Fruit fly (Drosophila melanogaster) whole organism, embryonic: ENCODE results near the gene wdn.

Experiments
- CG10147 ChIP-seq: fragments of 200-800 bp; sonication (Bioruptor generic); optimal IDR thresholded peaks from 2 replicates; lab custom pipeline; 2019; ENCODE audit warnings: missing biosample characterization, mild to moderate bottlenecking, missing genetic modification characterization, moderate library complexity
- CG10209 ChIP-seq: fragments of 200-800 bp; sonication (Bioruptor generic); optimal IDR thresholded peaks from 3 replicates; lab custom pipeline; 2017; ENCODE audit warnings: missing biosample characterization, mild to moderate bottlenecking, missing genetic modification characterization, missing genetic modification reagents
- CG12769 ChIP-seq: fragments of 200-800 bp; sonication (Bioruptor generic); optimal IDR thresholded peaks from 2 replicates; lab custom pipeline; 2019; ENCODE audit warnings: missing biosample characterization, mild to moderate bottlenecking, missing genetic modification characterization, moderate library complexity
- CG13424 ChIP-seq: fragments of 200-800 bp; sonication (Bioruptor generic); optimal IDR thresholded peaks from 2 replicates; lab custom pipeline; 2019; ENCODE audit warnings: missing biosample characterization, mild to moderate bottlenecking, missing genetic modification characterization, moderate library complexity
- CG18011 ChIP-seq: fragments of 200-800 bp; sonication (Bioruptor generic); optimal IDR thresholded peaks from 2 replicates; lab custom pipeline; 2017; ENCODE audit warnings: missing biosample characterization, missing genetic modification characterization, mild to moderate bottlenecking, moderate library complexity, missing genotype
- CG1832 ChIP-seq: fragments of 200-800 bp; sonication (Bioruptor generic); optimal IDR thresholded peaks from 2 replicates; lab custom pipeline; 2017; ENCODE audit warnings: missing biosample characterization, mild to moderate bottlenecking, missing genetic modification characterization, inconsistent platforms
- CG2199 ChIP-seq: fragments of 200-800 bp; sonication (Bioruptor generic); IDR thresholded peaks from 3 replicates; pipeline ENCODE4 v1.3.6; 2022; ENCODE audit warnings: missing biosample characterization, missing genetic modification characterization
- CG30431 ChIP-seq: fragments of 200-800 bp; sonication (Bioruptor generic); optimal IDR thresholded peaks from 2 replicates; lab custom pipeline; 2017; ENCODE audit warnings: missing biosample characterization, missing genetic modification characterization
- CG31388 ChIP-seq: fragments of 200-800 bp; sonication (Bioruptor generic); optimal IDR thresholded peaks from 2 replicates; lab custom pipeline; 2016; ENCODE audit warnings: missing biosample characterization, missing genetic modification characterization
- CG3163 ChIP-seq: fragments of 200-800 bp; sonication (Bioruptor generic); optimal IDR thresholded peaks from 3 replicates; lab custom pipeline; 2016; ENCODE audit warnings: missing biosample characterization, missing genetic modification characterization
- CG3995 ChIP-seq: fragments of 200-800 bp; sonication (Bioruptor generic); optimal IDR thresholded peaks from 3 replicates; lab custom pipeline; 2016; ENCODE audit warnings: missing biosample characterization, missing genetic modification characterization
- CG5180 ChIP-seq: fragments of 200-800 bp; sonication (Bioruptor generic); optimal IDR thresholded peaks from 3 replicates; lab custom pipeline; 2017; ENCODE audit warnings: missing biosample characterization, missing genetic modification characterization, mild to moderate bottlenecking, moderate library complexity, missing genetic modification reagents
- CG7963 ChIP-seq: fragments of 200-800 bp; sonication (Bioruptor generic); IDR thresholded peaks from 3 replicates; pipeline ENCODE4 v1.3.6; 2022; ENCODE audit warnings: missing biosample characterization, missing genetic modification characterization; ENCODE audit not compliant: partially characterized antibody
- CG8765 ChIP-seq: fragments of 200-800 bp; sonication (Bioruptor generic); IDR thresholded peaks from 2 replicates; pipeline ENCODE4 v1.3.6; 2022; ENCODE audit warnings: missing biosample characterization, missing genetic modification characterization
- CG9932 ChIP-seq: fragments of 200-800 bp; sonication (Bioruptor generic); IDR thresholded peaks from 2 replicates; pipeline ENCODE4 v1.3.6; 2022; ENCODE audit warnings: missing biosample characterization, missing genetic modification characterization
- D19A ChIP-seq: fragments of 200-800 bp; optimal IDR thresholded peaks from 3 replicates; lab custom pipeline; 2019; ENCODE audit warnings: missing biosample characterization, mild to moderate bottlenecking, missing genetic modification characterization, moderate library complexity
- Fer3 ChIP-seq: fragments of 200-800 bp; sonication (Bioruptor generic); optimal IDR thresholded peaks from 2 replicates; lab custom pipeline; 2018; ENCODE audit warnings: missing biosample characterization, mild to moderate bottlenecking, missing genetic modification characterization, moderate library complexity
- Gsc ChIP-seq: fragments of 200-800 bp; sonication (Bioruptor generic); IDR thresholded peaks from 2 replicates; pipeline ENCODE4 v1.3.6; 2022; ENCODE audit warnings: missing biosample characterization, missing genetic modification characterization
- Hey ChIP-seq: fragments of 200-800 bp; sonication (Bioruptor generic); optimal IDR thresholded peaks from 3 replicates; lab custom pipeline; 2018; ENCODE audit warnings: missing biosample characterization, mild to moderate bottlenecking, missing genetic modification characterization
- HmgZ ChIP-seq: fragments of 200-800 bp; sonication (Bioruptor generic); optimal IDR thresholded peaks from 2 replicates; lab custom pipeline; 2018; ENCODE audit warnings: missing biosample characterization, mild to moderate bottlenecking, missing genetic modification characterization
- Hmr ChIP-seq: fragments of 200-800 bp; sonication (Bioruptor generic); optimal IDR thresholded peaks from 3 replicates; lab custom pipeline; 2017; ENCODE audit warnings: mild to moderate bottlenecking, missing biosample characterization, missing genetic modification reagents, missing genetic modification characterization
- Hr3 ChIP-seq: fragments of 200-800 bp; sonication (Bioruptor generic); optimal IDR thresholded peaks from 3 replicates; lab custom pipeline; 2016; ENCODE audit warnings: missing biosample characterization, missing genetic modification characterization
- Hsf ChIP-seq: fragments of 200-800 bp; sonication (Bioruptor generic); optimal IDR thresholded peaks from 3 replicates; lab custom pipeline; 2016; ENCODE audit warnings: missing biosample characterization, missing genetic modification characterization
- Lim3 ChIP-seq: fragments of 200-800 bp; sonication (Bioruptor generic); IDR thresholded peaks from 2 replicates; pipeline ENCODE4 v1.3.6; 2022; ENCODE audit warnings: missing biosample characterization, missing genetic modification characterization
- NC2α ChIP-seq: fragments of 200-800 bp; sonication (Bioruptor generic); optimal IDR thresholded peaks from 2 replicates; lab custom pipeline; 2016; ENCODE audit warnings: missing biosample characterization, missing genetic modification characterization
- NK7.1 ChIP-seq: fragments of 200-800 bp; sonication (Bioruptor generic); optimal IDR thresholded peaks from 3 replicates; lab custom pipeline; 2016; ENCODE audit warnings: missing biosample characterization, missing genetic modification characterization
- PHDP ChIP-seq: fragments of 200-800 bp; sonication (Bioruptor generic); optimal IDR thresholded peaks from 3 replicates; lab custom pipeline; 2018; ENCODE audit warnings: missing biosample characterization, mild to moderate bottlenecking, missing genetic modification characterization, moderate library complexity
- Poxn ChIP-seq: fragments of 200-800 bp; sonication (Bioruptor generic); IDR thresholded peaks from 2 replicates; pipeline ENCODE4 v1.3.6; 2022; ENCODE audit warnings: missing biosample characterization, missing genetic modification characterization
- Sry-β ChIP-seq: fragments of 200-800 bp; sonication (Bioruptor generic); optimal IDR thresholded peaks from 2 replicates; lab custom pipeline; 2018; ENCODE audit warnings: missing biosample characterization, mild to moderate bottlenecking, missing genetic modification characterization, moderate library complexity
- ap ChIP-seq: fragments of 200-800 bp; sonication (Bioruptor generic); IDR thresholded peaks from 2 replicates; pipeline ENCODE4 v1.3.6; 2022; ENCODE audit warnings: missing biosample characterization, missing genetic modification characterization
- bigmax ChIP-seq: fragments of 200-800 bp; sonication (Bioruptor generic); optimal IDR thresholded peaks from 2 replicates; lab custom pipeline; 2018; ENCODE audit warnings: missing biosample characterization, mild to moderate bottlenecking, missing genetic modification characterization
- cg ChIP-seq: fragments of 200-800 bp; sonication (Bioruptor generic); optimal IDR thresholded peaks from 3 replicates; lab custom pipeline; 2019; ENCODE audit warnings: missing biosample characterization, mild to moderate bottlenecking, missing genetic modification characterization, moderate library complexity
- chinmo ChIP-seq: fragments of 200-800 bp; sonication (Bioruptor generic); IDR thresholded peaks from 4 replicates; pipeline ENCODE4 v1.3.6; 2022; ENCODE audit warnings: missing biosample characterization, missing genetic modification characterization; ENCODE audit not compliant: partially characterized antibody
- croc ChIP-seq: fragments of 200-800 bp; sonication (Bioruptor generic); conservative IDR thresholded peaks from 3 replicates; pipeline ENCODE4 v1.3.6; 2022; ENCODE audit warnings: missing biosample characterization, missing genetic modification characterization
- da ChIP-seq: fragments of 200-800 bp; sonication (Bioruptor generic); optimal IDR thresholded peaks from 2 replicates; lab custom pipeline; 2016; ENCODE audit warnings: missing biosample characterization, missing genetic modification characterization
- eve ChIP-seq, 2 experiments: fragments of >200 bp; optimal IDR thresholded peaks; 2 replicates each; lab custom pipeline; 2017; ENCODE audit warnings: missing biosample characterization in 2 of 2, missing genetic modification characterization in 2 of 2
- gcm ChIP-seq: fragments of 200-800 bp; sonication (Bioruptor generic); optimal IDR thresholded peaks from 2 replicates; lab custom pipeline; 2019; ENCODE audit warnings: missing biosample characterization, mild to moderate bottlenecking, missing genetic modification characterization, moderate library complexity
- grau ChIP-seq: fragments of 200-800 bp; optimal IDR thresholded peaks from 3 replicates; lab custom pipeline; 2019; ENCODE audit warnings: missing biosample characterization, mild to moderate bottlenecking, missing genetic modification characterization, moderate library complexity
- ken ChIP-seq: fragments of 200-800 bp; sonication (Bioruptor generic); IDR thresholded peaks from 3 replicates; pipeline ENCODE4 v1.3.6; 2022; ENCODE audit warnings: missing biosample characterization, missing genetic modification characterization
- lola ChIP-seq, 3 experiments: fragments of >200 bp in 2 of 3; fragments of 200-800 bp in 1 of 3; sonication (Bioruptor generic) in 1 of 3; optimal IDR thresholded peaks; 2 replicates each; lab custom pipeline; 2017 to 2019; ENCODE audit warnings: missing biosample characterization in 3 of 3, missing genetic modification characterization in 3 of 3, mild to moderate bottlenecking in 1 of 3, moderate library complexity in 1 of 3
- nom ChIP-seq: fragments of 200-800 bp; sonication (Bioruptor generic); optimal IDR thresholded peaks from 2 replicates; lab custom pipeline; 2017; ENCODE audit warnings: missing biosample characterization, missing genetic modification characterization, mild to moderate bottlenecking, moderate library complexity, missing genetic modification reagents
- pan ChIP-seq, 4 experiments: fragments of >200 bp in 3 of 4; fragments of 200-800 bp in 1 of 4; sonication (Bioruptor generic) in 1 of 4; optimal IDR thresholded peaks in 3 of 4; IDR thresholded peaks in 1 of 4; 2 replicates each; pipeline versions ENCODE4 v1.3.6 to Lab custom; 2017 to 2022; ENCODE audit warnings: missing biosample characterization in 2 of 4, missing genetic modification characterization in 2 of 4, mixed read lengths in 1 of 4
- pros ChIP-seq: fragments of 200-800 bp; sonication (Bioruptor generic); optimal IDR thresholded peaks from 3 replicates; lab custom pipeline; 2019; ENCODE audit warnings: missing biosample characterization, mild to moderate bottlenecking, missing genetic modification characterization, moderate library complexity
- tna ChIP-seq: fragments of 200-800 bp; sonication (Bioruptor generic); IDR thresholded peaks from 2 replicates; pipeline ENCODE4 v1.3.6; 2022; ENCODE audit warnings: missing biosample characterization, missing genetic modification characterization; ENCODE audit not compliant: partially characterized antibody
- tx ChIP-seq: fragments of 200-800 bp; sonication (Bioruptor generic); optimal IDR thresholded peaks from 2 replicates; lab custom pipeline; 2016; ENCODE audit warnings: missing biosample characterization, missing genetic modification characterization
- usp ChIP-seq: fragments of >200 bp; optimal IDR thresholded peaks from 2 replicates; lab custom pipeline; 2017; ENCODE audit warnings: missing biosample characterization, missing genetic modification characterization
- vvl ChIP-seq: fragments of 200-800 bp; sonication (Bioruptor generic); IDR thresholded peaks from 2 replicates; pipeline ENCODE4 v1.3.6; 2022; ENCODE audit warnings: missing biosample characterization, missing genetic modification characterization
- wor ChIP-seq: fragments of 200-800 bp; sonication (Bioruptor generic); IDR thresholded peaks from 2 replicates; pipeline ENCODE4 v1.3.6; 2022; ENCODE audit warnings: missing biosample characterization, missing genetic modification characterization
- zf30C ChIP-seq: fragments of 200-800 bp; sonication (Bioruptor generic); optimal IDR thresholded peaks from 3 replicates; lab custom pipeline; 2018; ENCODE audit warnings: missing biosample characterization, mild to moderate bottlenecking, missing genetic modification characterization

wdn gene

dm6 chr3R:28851966-28852377 is 40.8 kb upstream of the wdn start (continued):
- TF ChIP-seq lola (GFP tag; optimal IDR thresholded peaks at IDR 0.05; lab: Kevin White, UChicago) (peak in 1 of 3 experiments; percentile 48), pan (optimal IDR thresholded peaks at IDR 0.05; lab: Kevin White, UChicago) (no peak), pan (GFP tag; optimal IDR thresholded peaks at IDR 0.05 in 1 of 2, IDR thresholded peaks at IDR 0.05 in 1 of 2) (no peak), pros (GFP tag; lab: Kevin White, UChicago) (no peak), wor (GFP tag; lab: Robert Waterston, UW) (no peak), da (no peak), CG30431 (GFP tag; lab: Kevin White, UChicago) (no peak), Hey (tag; lab: Kevin White, UChicago) (no peak), nom (GFP tag; lab: Kevin White, UChicago) (no peak), CG13424 (tag; lab: Kevin White, UChicago) (no peak), NC2α (GFP tag; lab: Kevin White, UChicago) (no peak), Hsf (GFP tag; lab: Kevin White, UChicago) (peak; percentile 4), NK7.1 (GFP tag; lab: Kevin White, UChicago) (no peak), HmgZ (tag; lab: Kevin White, UChicago) (no peak), CG3163 (no peak), CG1832 (GFP tag; lab: Kevin White, UChicago) (no peak), Poxn (GFP tag; lab: Robert Waterston, UW) (no peak), tx (GFP tag; lab: Kevin White, UChicago) (no peak), PHDP (tag; lab: Kevin White, UChicago) (no peak)

- TF ChIP-seq CG12769, result no peak
- no peak for TF ChIP-seq CG13424 (tag; lab: Kevin White, UChicago)
- no peak for TF ChIP-seq CG5180
- TF ChIP-seq Hr3, result no peak
- no peak for TF ChIP-seq CG31388 (GFP tag; lab: Kevin White, UChicago)
- TF ChIP-seq CG3995 (GFP tag; lab: Kevin White, UChicago), result no peak
- TF ChIP-seq grau (tag; lab: Kevin White, UChicago), result no peak
- TF ChIP-seq zf30C, result no peak
- TF ChIP-seq ken (GFP tag; lab: Robert Waterston, UW), result 0 out of 3 replicates have a peak, but pooled peaks have one; percentile 42
- no peak for TF ChIP-seq CG2199
- TF ChIP-seq D19A (tag; lab: Kevin White, UChicago), result no peak
- TF ChIP-seq vvl (GFP tag; lab: Robert Waterston, UW), result no peak
- peak; percentile 14 for TF ChIP-seq gcm (GFP tag; lab: Kevin White, UChicago)
- no peak for TF ChIP-seq CG8765 (GFP tag; lab: Robert Waterston, UW)
- no peak for TF ChIP-seq Lim3
- TF ChIP-seq eve (GFP tag; optimal IDR thresholded peaks at IDR 0.05; lab: Kevin White, UChicago), result no peak
- no peak for TF ChIP-seq bigmax (GFP tag; lab: Kevin White, UChicago)
- TF ChIP-seq CG10209 (GFP tag; lab: Kevin White, UChicago), result no peak
- TF ChIP-seq chinmo (GFP tag; lab: Robert Waterston, UW), result 0 out of 4 replicates have a peak, but pooled peaks have one; percentile 68
- TF ChIP-seq Gsc (GFP tag; lab: Robert Waterston, UW), result no peak
- no peak for TF ChIP-seq Fer3 (tag; lab: Kevin White, UChicago)
- no peak for TF ChIP-seq tna (GFP tag; lab: Robert Waterston, UW)
- TF ChIP-seq CG7963 (GFP tag; lab: Robert Waterston, UW), result no peak
- TF ChIP-seq CG18011 (GFP tag; lab: Kevin White, UChicago), result no peak
- peak; percentile 50 for TF ChIP-seq cg (GFP tag; lab: Kevin White, UChicago)
- no peak for TF ChIP-seq Sry-β (GFP tag; lab: Kevin White, UChicago)
- no peak for TF ChIP-seq CG9932 (GFP tag; lab: Robert Waterston, UW)
- TF ChIP-seq usp, result no peak
- TF ChIP-seq croc (GFP tag; lab: Robert Waterston, UW), result no peak
- TF ChIP-seq CG10147 (GFP tag; lab: Kevin White, UChicago), result no peak
- no peak for TF ChIP-seq ap (GFP tag; lab: Robert Waterston, UW)
- no peak for TF ChIP-seq Hmr (GFP tag; lab: Kevin White, UChicago)
Observed at dm6 chr3R:28851530-28851929, 40.4 kb upstream of the wdn start.
